Worm (Caenorhabditis elegans) whole organism, late embryonic: ENCODE measurements around the gene C34C12.9.

Source experiments
- C08G9.2 ChIP-seq: sonication (generic microtip); optimal IDR thresholded peaks from 2 replicates; lab custom pipeline; 2016; ENCODE audit warnings: mild to moderate bottlenecking, missing genetic modification characterization, moderate library complexity, missing compliant biosample characterization
- C38D4.7 ChIP-seq: fragments of 200-800 bp; sonication (Bioruptor generic); optimal IDR thresholded peaks from 2 replicates; lab custom pipeline; 2018; ENCODE audit warnings: mild to moderate bottlenecking, missing genetic modification characterization, moderate library complexity, missing compliant biosample characterization
- F13H6.1 ChIP-seq: sonication (generic microtip); optimal IDR thresholded peaks from 2 replicates; lab custom pipeline; 2016; ENCODE audit warnings: missing genetic modification characterization, missing compliant biosample characterization
- K02D7.2 ChIP-seq: sonication (generic microtip); optimal IDR thresholded peaks from 2 replicates; lab custom pipeline; 2017; ENCODE audit warnings: mild to moderate bottlenecking, missing genetic modification characterization, missing compliant biosample characterization
- T23F11.4 ChIP-seq: fragments of 200-800 bp; sonication (Bioruptor generic); optimal IDR thresholded peaks from 2 replicates; lab custom pipeline; 2018; ENCODE audit warnings: mild to moderate bottlenecking, missing genetic modification characterization, missing compliant biosample characterization
- Y22D7AL.16 ChIP-seq: sonication (generic microtip); optimal IDR thresholded peaks from 2 replicates; lab custom pipeline; 2016; ENCODE audit warnings: missing genetic modification characterization, missing compliant biosample characterization
- ahr-1 ChIP-seq: sonication (generic microtip); optimal IDR thresholded peaks from 2 replicates; lab custom pipeline; 2016; ENCODE audit warnings: missing genetic modification characterization, missing compliant biosample characterization
- ama-1 ChIP-seq: fragments of 150-350 bp; optimal IDR thresholded peaks from 2 replicates; lab custom pipeline; 2014
- ceh-14 ChIP-seq: sonication (generic microtip); optimal IDR thresholded peaks from 2 replicates; lab custom pipeline; 2016; ENCODE audit warnings: missing genotype, missing genetic modification characterization, missing compliant biosample characterization
- ceh-18 ChIP-seq: sonication (generic microtip); optimal IDR thresholded peaks from 2 replicates; lab custom pipeline; 2016; ENCODE audit warnings: missing genetic modification characterization, missing compliant biosample characterization
- ceh-19 ChIP-seq: fragments of 200-800 bp; sonication (Bioruptor generic); optimal IDR thresholded peaks from 2 replicates; lab custom pipeline; 2018; ENCODE audit warnings: mild to moderate bottlenecking, missing genetic modification characterization, missing compliant biosample characterization
- ceh-2 ChIP-seq: sonication (generic microtip); optimal IDR thresholded peaks from 2 replicates; lab custom pipeline; 2016; ENCODE audit warnings: missing genotype, missing genetic modification characterization, missing compliant biosample characterization
- ceh-31 ChIP-seq: sonication (generic microtip); optimal IDR thresholded peaks from 2 replicates; lab custom pipeline; 2016; ENCODE audit warnings: missing genetic modification characterization, missing compliant biosample characterization
- ceh-48 ChIP-seq: sonication (generic microtip); optimal IDR thresholded peaks from 2 replicates; lab custom pipeline; 2016; ENCODE audit warnings: missing genetic modification characterization, inconsistent platforms, missing compliant biosample characterization
- ceh-9 ChIP-seq: sonication (generic microtip); optimal IDR thresholded peaks from 2 replicates; lab custom pipeline; 2016; ENCODE audit warnings: mild to moderate bottlenecking, missing genetic modification characterization, inconsistent platforms, missing compliant biosample characterization
- che-1 ChIP-seq: sonication (generic microtip); optimal IDR thresholded peaks from 2 replicates; lab custom pipeline; 2016; ENCODE audit warnings: mild to moderate bottlenecking, missing genetic modification characterization, missing compliant biosample characterization
- dve-1 ChIP-seq: sonication (generic microtip); optimal IDR thresholded peaks from 2 replicates; lab custom pipeline; 2017; ENCODE audit warnings: antibody characterized with exemption, mild to moderate bottlenecking, missing genetic modification characterization, missing compliant biosample characterization
- elt-2 ChIP-seq: sonication (generic microtip); optimal IDR thresholded peaks from 2 replicates; lab custom pipeline; 2016; ENCODE audit warnings: missing genetic modification reagents, missing genetic modification characterization, missing compliant biosample characterization
- elt-4 ChIP-seq: sonication (generic microtip); optimal IDR thresholded peaks from 2 replicates; lab custom pipeline; 2016; ENCODE audit warnings: missing genetic modification characterization, missing compliant biosample characterization
- eyg-1 ChIP-seq: sonication (generic microtip); optimal IDR thresholded peaks from 2 replicates; lab custom pipeline; 2016; ENCODE audit warnings: missing genotype, missing genetic modification characterization, missing compliant biosample characterization
- fax-1 ChIP-seq: sonication (generic microtip); optimal IDR thresholded peaks from 2 replicates; lab custom pipeline; 2016; ENCODE audit warnings: missing genotype, missing genetic modification characterization, missing compliant biosample characterization
- fkh-10 ChIP-seq: fragments of 150-350 bp; optimal IDR thresholded peaks from 2 replicates; lab custom pipeline; 2014; ENCODE audit warnings: missing biosample characterization, missing genetic modification reagents, missing genetic modification characterization
- gmeb-2 ChIP-seq: sonication (generic microtip); optimal IDR thresholded peaks from 2 replicates; lab custom pipeline; 2016; ENCODE audit warnings: missing genetic modification characterization, inconsistent platforms, missing compliant biosample characterization
- hlh-13 ChIP-seq: fragments of 200-800 bp; sonication (Bioruptor generic); optimal IDR thresholded peaks from 2 replicates; lab custom pipeline; 2018; ENCODE audit warnings: mild to moderate bottlenecking, missing genetic modification characterization, missing compliant biosample characterization
- hlh-6 ChIP-seq: sonication (generic microtip); optimal IDR thresholded peaks from 2 replicates; lab custom pipeline; 2016; ENCODE audit warnings: missing genotype, missing genetic modification characterization, missing compliant biosample characterization
- hlh-8 ChIP-seq: sonication (generic microtip); optimal IDR thresholded peaks from 2 replicates; lab custom pipeline; 2016; ENCODE audit warnings: missing genotype, missing genetic modification characterization, missing compliant biosample characterization
- madf-2 ChIP-seq: sonication (generic microtip); optimal IDR thresholded peaks from 2 replicates; lab custom pipeline; 2017; ENCODE audit warnings: missing genetic modification characterization, missing compliant biosample characterization
- nfya-1 ChIP-seq: sonication (generic microtip); optimal IDR thresholded peaks from 2 replicates; lab custom pipeline; 2017; ENCODE audit warnings: missing genetic modification characterization, mild to moderate bottlenecking, missing compliant biosample characterization, antibody characterized with exemption, moderate library complexity
- npax-4 ChIP-seq: sonication (generic microtip); optimal IDR thresholded peaks from 2 replicates; lab custom pipeline; 2016; ENCODE audit warnings: missing genetic modification characterization, missing compliant biosample characterization
- pax-1 ChIP-seq: fragments of 150-350 bp; optimal IDR thresholded peaks from 2 replicates; lab custom pipeline; 2014; ENCODE audit warnings: missing biosample characterization, missing genetic modification characterization
- pha-2 ChIP-seq: sonication (generic microtip); optimal IDR thresholded peaks from 2 replicates; lab custom pipeline; 2017; ENCODE audit warnings: mild to moderate bottlenecking, missing genetic modification characterization, missing compliant biosample characterization
- pqm-1 ChIP-seq: sonication (generic microtip); optimal IDR thresholded peaks from 2 replicates; lab custom pipeline; 2016; ENCODE audit warnings: missing genetic modification characterization, missing compliant biosample characterization
- pros-1 ChIP-seq: fragments of 150-350 bp; optimal IDR thresholded peaks from 2 replicates; lab custom pipeline; 2014; ENCODE audit warnings: missing biosample characterization, missing genetic modification reagents, missing genetic modification characterization
- ref-2 ChIP-seq: sonication (generic microtip); optimal IDR thresholded peaks from 2 replicates; lab custom pipeline; 2016; ENCODE audit warnings: missing genetic modification characterization, missing compliant biosample characterization
- sdc-2 ChIP-seq: sonication (generic microtip); optimal IDR thresholded peaks from 2 replicates; lab custom pipeline; 2016; ENCODE audit warnings: missing genotype, missing genetic modification characterization, missing compliant biosample characterization
- sox-4 ChIP-seq: sonication (generic microtip); optimal IDR thresholded peaks from 2 replicates; lab custom pipeline; 2017; ENCODE audit warnings: mild to moderate bottlenecking, missing genetic modification characterization, inconsistent platforms, missing compliant biosample characterization
- syd-9 ChIP-seq: sonication (generic microtip); optimal IDR thresholded peaks from 2 replicates; lab custom pipeline; 2016; ENCODE audit warnings: mild to moderate bottlenecking, missing genetic modification characterization, moderate library complexity, missing compliant biosample characterization
- tbx-2 ChIP-seq: sonication (generic microtip); optimal IDR thresholded peaks from 2 replicates; lab custom pipeline; 2016; ENCODE audit warnings: missing genetic modification characterization, missing compliant biosample characterization
- ttx-3 ChIP-seq: sonication (generic microtip); optimal IDR thresholded peaks from 2 replicates; lab custom pipeline; 2016; ENCODE audit warnings: missing genetic modification reagents, missing genetic modification characterization, missing compliant biosample characterization
- unc-55 ChIP-seq: sonication (generic microtip); optimal IDR thresholded peaks from 2 replicates; lab custom pipeline; 2017; ENCODE audit warnings: missing biosample characterization, missing genetic modification reagents, missing genetic modification characterization
- unc-86 ChIP-seq: sonication (generic microtip); optimal IDR thresholded peaks from 2 replicates; lab custom pipeline; 2016; ENCODE audit warnings: missing genetic modification characterization, missing compliant biosample characterization
- zip-5 ChIP-seq: sonication (generic microtip); optimal IDR thresholded peaks from 2 replicates; lab custom pipeline; 2016; ENCODE audit warnings: missing genetic modification characterization, missing compliant biosample characterization
- ztf-16 ChIP-seq: sonication (generic microtip); optimal IDR thresholded peaks from 2 replicates; lab custom pipeline; 2017; ENCODE audit warnings: missing genetic modification characterization, missing compliant biosample characterization

Gene C34C12.9

ce11 chrIII:3429761-3430160, 45.6 kb downstream of the C34C12.9 start:
- no peak for TF ChIP-seq nfya-1 (tag; lab: Kevin White, UChicago)
- no peak for TF ChIP-seq T23F11.4 (GFP tag; lab: Kevin White, UChicago)
- no peak for TF ChIP-seq ceh-14
- no peak for TF ChIP-seq pqm-1 (tag; lab: Kevin White, UChicago)

- no peak for TF ChIP-seq ceh-9 (tag; lab: Kevin White, UChicago)
- TF ChIP-seq unc-86: no peak
- TF ChIP-seq sox-4 (tag; lab: Kevin White, UChicago): no peak
Measured at ce11 chrIII:3428574-3428973, 46.7 kb downstream of the C34C12.9 start.

ce11 chrIII:3426741-3427140, 48.6 kb downstream of the C34C12.9 start:
- TF ChIP-seq madf-2: no peak
- TF ChIP-seq ceh-48 (tag; lab: Kevin White, UChicago): no peak
- TF ChIP-seq nfya-1 (tag; lab: Kevin White, UChicago): no peak
- no peak for TF ChIP-seq ama-1 (lab: Kevin White, UChicago)
- TF ChIP-seq K02D7.2 (tag; lab: Kevin White, UChicago): no peak
- TF ChIP-seq ceh-9 (tag; lab: Kevin White, UChicago): no peak
- no peak for TF ChIP-seq hlh-8 (tag; lab: Kevin White, UChicago)
- no peak for TF ChIP-seq hlh-6 (tag; lab: Kevin White, UChicago)
- TF ChIP-seq gmeb-2: no peak
- no peak for TF ChIP-seq ref-2 (tag; lab: Kevin White, UChicago)
- TF ChIP-seq dve-1 (tag; lab: Kevin White, UChicago): no peak
- no peak for TF ChIP-seq npax-4 (tag; lab: Kevin White, UChicago)
- no peak for TF ChIP-seq fkh-10 (GFP tag; lab: Kevin White, UChicago)
- no peak for TF ChIP-seq che-1 (tag; lab: Kevin White, UChicago)
- no peak for TF ChIP-seq elt-2 (tag; lab: Kevin White, UChicago)
- TF ChIP-seq pha-2: no peak
- no peak for TF ChIP-seq syd-9 (tag; lab: Kevin White, UChicago)
- TF ChIP-seq tbx-2 (tag; lab: Kevin White, UChicago): no peak
- TF ChIP-seq unc-55 (GFP tag; lab: Kevin White, UChicago): no peak
- no peak for TF ChIP-seq elt-4 (tag; lab: Kevin White, UChicago)

ce11 chrIII:3425438-3425837, 49.9 kb downstream of the C34C12.9 start, which contains the start of gene metl-18:
Gene metl-18, plus strand, starts transcription at chrIII:3425738.
- no peak for TF ChIP-seq ttx-3
- no peak for TF ChIP-seq madf-2
- no peak for TF ChIP-seq elt-2 (tag; lab: Kevin White, UChicago)
- no peak for TF ChIP-seq nfya-1 (tag; lab: Kevin White, UChicago)
- TF ChIP-seq elt-4 (tag; lab: Kevin White, UChicago): no peak
- TF ChIP-seq ceh-48 (tag; lab: Kevin White, UChicago): no peak
- TF ChIP-seq sdc-2 (tag; lab: Kevin White, UChicago): no peak
- TF ChIP-seq Y22D7AL.16: no peak
- no peak for TF ChIP-seq unc-86
- no peak for TF ChIP-seq ceh-18 (tag; lab: Kevin White, UChicago)
- TF ChIP-seq fkh-10 (GFP tag; lab: Kevin White, UChicago): no peak
- TF ChIP-seq pax-1 (tag; lab: Kevin White, UChicago): no peak
- no peak for TF ChIP-seq pqm-1 (tag; lab: Kevin White, UChicago)

ce11 chrIII:3423924-3424323, 51.4 kb downstream of the C34C12.9 start:
- TF ChIP-seq zip-5 (tag; lab: Kevin White, UChicago) (peak; percentile 36), ref-2 (tag; lab: Kevin White, UChicago) (peak; percentile 17), F13H6.1 (tag; lab: Kevin White, UChicago) (no peak), ahr-1 (no peak), tbx-2 (tag; lab: Kevin White, UChicago) (peak; percentile 52), pax-1 (tag; lab: Kevin White, UChicago) (no peak), fax-1 (tag; lab: Kevin White, UChicago) (no peak), ztf-16 (tag; lab: Kevin White, UChicago) (no peak), fkh-10 (GFP tag; lab: Kevin White, UChicago) (no peak), C08G9.2 (tag; lab: Kevin White, UChicago) (peak; percentile 54), che-1 (tag; lab: Kevin White, UChicago) (no peak), ttx-3 (no peak), pros-1 (tag; lab: Kevin White, UChicago) (no peak), ceh-2 (peak; percentile 48), madf-2 (no peak), hlh-6 (tag; lab: Kevin White, UChicago) (no peak), npax-4 (tag; lab: Kevin White, UChicago) (no peak), ceh-19 (GFP tag; lab: Kevin White, UChicago) (no peak), unc-86 (no peak), sox-4 (tag; lab: Kevin White, UChicago) (no peak), elt-4 (tag; lab: Kevin White, UChicago) (no peak), ceh-31 (tag; lab: Kevin White, UChicago) (peak; percentile 72), ceh-48 (tag; lab: Kevin White, UChicago) (no peak), hlh-13 (GFP tag; lab: Kevin White, UChicago) (no peak), eyg-1 (no peak), ama-1 (lab: Kevin White, UChicago) (no peak), C38D4.7 (no peak)
